Worm (Caenorhabditis elegans) whole organism, young adult: ENCODE results near the gene B0222.11.

Experiments used
- B0019.2 ChIP-seq: fragments of 200-800 bp; sonication (Bioruptor generic); conservative IDR thresholded peaks from 2 replicates; pipeline ENCODE4 v1.3.6; 2022; ENCODE audit warnings: missing genetic modification reagents, missing genetic modification characterization, missing compliant biosample characterization
- B0261.1 ChIP-seq: sonication (generic microtip); optimal IDR thresholded peaks from 2 replicates; lab custom pipeline; 2016; ENCODE audit warnings: mild to moderate bottlenecking, missing genetic modification characterization, moderate library complexity, missing compliant biosample characterization
- C06A6.2 ChIP-seq: fragments of 200-800 bp; sonication (Bioruptor generic); conservative IDR thresholded peaks from 2 replicates; pipeline ENCODE4 v1.3.6; 2022; ENCODE audit warnings: missing genetic modification characterization, missing compliant biosample characterization
- F49E8.2 ChIP-seq: sonication (generic microtip); optimal IDR thresholded peaks from 3 replicates; lab custom pipeline; 2017; ENCODE audit warnings: missing genetic modification characterization, mild to moderate bottlenecking, missing compliant biosample characterization, antibody characterized with exemption, moderate library complexity; ENCODE audit not compliant: insufficient read depth
- F55B11.4 ChIP-seq: sonication (generic microtip); optimal IDR thresholded peaks from 2 replicates; lab custom pipeline; 2016; ENCODE audit warnings: missing compliant biosample characterization, missing genetic modification characterization, borderline replicate concordance; ENCODE audit not compliant: insufficient read depth
- F57C9.4 ChIP-seq: sonication (generic microtip); optimal IDR thresholded peaks from 2 replicates; lab custom pipeline; 2017; ENCODE audit warnings: mild to moderate bottlenecking, missing genetic modification characterization, missing compliant biosample characterization
- Y56A3A.18 ChIP-seq: fragments of 200-800 bp; sonication (Bioruptor generic); IDR thresholded peaks from 2 replicates; pipeline ENCODE4 v1.3.6; 2022; ENCODE audit warnings: missing genetic modification reagents, missing genetic modification characterization, missing compliant biosample characterization
- Y67H2A.10 ChIP-seq: fragments of 200-800 bp; sonication (Bioruptor generic); conservative IDR thresholded peaks from 2 replicates; pipeline ENCODE4 v1.3.6; 2022; ENCODE audit warnings: missing genetic modification reagents, missing genetic modification characterization, missing compliant biosample characterization
- Y79H2A.3 ChIP-seq: fragments of 200-800 bp; sonication (Bioruptor generic); conservative IDR thresholded peaks from 2 replicates; pipeline ENCODE4 v1.3.6; 2022; ENCODE audit warnings: missing genetic modification reagents, missing genetic modification characterization, missing compliant biosample characterization
- Y95B8A.8 ChIP-seq: fragments of 200-800 bp; sonication (Bioruptor generic); IDR thresholded peaks from 2 replicates; pipeline ENCODE4 v1.3.6; 2022; ENCODE audit warnings: missing genetic modification reagents, missing genetic modification characterization, missing compliant biosample characterization
- ZK185.1 ChIP-seq: sonication (generic microtip); optimal IDR thresholded peaks from 2 replicates; lab custom pipeline; 2016; ENCODE audit warnings: mild to moderate bottlenecking, missing genetic modification characterization, missing compliant biosample characterization; ENCODE audit not compliant: poor library complexity, severe bottlenecking
- ama-1 ChIP-seq, 3 experiments: fragments of 150-350 bp in 1 of 3; sonication (generic microtip) in 2 of 3; optimal IDR thresholded peaks; 2 replicates each; lab custom pipeline; 2014 to 2018; ENCODE audit warnings: missing biosample characterization in 2 of 3, missing genetic modification characterization in 2 of 3, missing genetic modification reagents in 2 of 3
- aptf-2 ChIP-seq: fragments of 200-800 bp; sonication (Bioruptor generic); conservative IDR thresholded peaks from 2 replicates; pipeline ENCODE4 v1.3.6; 2022; ENCODE audit warnings: missing genetic modification reagents, missing genetic modification characterization, missing compliant biosample characterization
- athp-1 ChIP-seq: sonication (generic microtip); optimal IDR thresholded peaks from 2 replicates; lab custom pipeline; 2017; ENCODE audit warnings: mild to moderate bottlenecking, missing genetic modification characterization, missing compliant biosample characterization
- attf-6 ChIP-seq: fragments of 200-800 bp; sonication (Bioruptor generic); IDR thresholded peaks from 2 replicates; pipeline ENCODE4 v1.3.6; 2022; ENCODE audit warnings: missing genetic modification reagents, missing genetic modification characterization, missing compliant biosample characterization
- cebp-1 ChIP-seq, 2 experiments: fragments of 200-800 bp in 1 of 2; sonication (Bioruptor generic) in 1 of 2; sonication (generic microtip) in 1 of 2; IDR thresholded peaks in 1 of 2; optimal IDR thresholded peaks in 1 of 2; 2 replicates each; pipeline versions ENCODE4 v1.3.6 to Lab custom; 2017 to 2022; ENCODE audit warnings: missing compliant biosample characterization in 2 of 2, missing genetic modification characterization in 2 of 2, mild to moderate bottlenecking in 1 of 2, missing genetic modification reagents in 1 of 2, moderate library complexity in 1 of 2
- ceh-40 ChIP-seq: fragments of 200-800 bp; sonication (Bioruptor generic); IDR thresholded peaks from 2 replicates; pipeline ENCODE4 v1.3.6; 2022; ENCODE audit warnings: missing genetic modification characterization, missing compliant biosample characterization
- ceh-79 ChIP-seq: sonication (generic microtip); optimal IDR thresholded peaks from 2 replicates; lab custom pipeline; 2017; ENCODE audit warnings: mild to moderate bottlenecking, missing genetic modification characterization, missing compliant biosample characterization
- die-1 ChIP-seq: sonication (generic microtip); optimal IDR thresholded peaks from 2 replicates; lab custom pipeline; 2016; ENCODE audit warnings: missing genotype, mild to moderate bottlenecking, missing genetic modification characterization, missing compliant biosample characterization
- dox-1 ChIP-seq: fragments of 200-800 bp; sonication (Bioruptor generic); IDR thresholded peaks from 2 replicates; pipeline ENCODE4 v1.3.6; 2022; ENCODE audit warnings: missing genetic modification reagents, missing genetic modification characterization, missing compliant biosample characterization
- hmg-20 ChIP-seq: fragments of 200-800 bp; sonication (Bioruptor generic); IDR thresholded peaks from 2 replicates; pipeline ENCODE4 v1.3.6; 2022; ENCODE audit warnings: missing genetic modification reagents, missing genetic modification characterization, missing compliant biosample characterization
- let-607 ChIP-seq, 2 experiments: fragments of 200-800 bp in 1 of 2; sonication (Bioruptor generic) in 1 of 2; sonication (generic microtip) in 1 of 2; optimal IDR thresholded peaks; 2 replicates each; lab custom pipeline; 2016 to 2018; ENCODE audit warnings: mild to moderate bottlenecking in 2 of 2, missing compliant biosample characterization in 2 of 2, missing genetic modification characterization in 2 of 2, moderate library complexity in 2 of 2, missing genotype in 1 of 2
- lin-35 ChIP-seq, 3 experiments: fragments of 150-350 bp in 2 of 3; sonication (generic microtip) in 1 of 3; optimal IDR thresholded peaks; 2 replicates each; lab custom pipeline; 2014 to 2018; ENCODE audit warnings: missing biosample characterization in 3 of 3, missing genetic modification characterization in 3 of 3, missing genetic modification reagents in 3 of 3
- madf-10 ChIP-seq: sonication (generic microtip); optimal IDR thresholded peaks from 2 replicates; lab custom pipeline; 2016; ENCODE audit warnings: mild to moderate bottlenecking, missing genetic modification characterization, missing compliant biosample characterization
- madf-6 ChIP-seq: fragments of 200-800 bp; sonication (Bioruptor generic); IDR thresholded peaks from 2 replicates; pipeline ENCODE4 v1.3.6; 2022; ENCODE audit warnings: missing genetic modification reagents, missing genetic modification characterization, missing compliant biosample characterization
- nhr-80 ChIP-seq: sonication (generic microtip); optimal IDR thresholded peaks from 2 replicates; lab custom pipeline; 2016; ENCODE audit warnings: missing genetic modification characterization, missing compliant biosample characterization
- pbrm-1 ChIP-seq: fragments of 200-800 bp; sonication (Bioruptor generic); IDR thresholded peaks from 2 replicates; pipeline ENCODE4 v1.3.6; 2022; ENCODE audit warnings: missing genetic modification reagents, missing genetic modification characterization, missing compliant biosample characterization
- rcor-1 ChIP-seq: fragments of 200-800 bp; sonication (Bioruptor generic); IDR thresholded peaks from 2 replicates; pipeline ENCODE4 v1.3.6; 2022; ENCODE audit warnings: missing genetic modification reagents, missing genetic modification characterization, missing compliant biosample characterization
- snpc-1.1 ChIP-seq: sonication (generic microtip); optimal IDR thresholded peaks from 2 replicates; lab custom pipeline; 2017; ENCODE audit warnings: missing genetic modification characterization, mild to moderate bottlenecking, missing compliant biosample characterization, antibody characterized with exemption, moderate library complexity, missing genotype, missing genetic modification reagents; ENCODE audit not compliant: insufficient read depth
- sptf-2 ChIP-seq: fragments of 200-800 bp; sonication (Bioruptor generic); optimal IDR thresholded peaks from 2 replicates; lab custom pipeline; 2018; ENCODE audit warnings: mild to moderate bottlenecking, missing genetic modification characterization, missing compliant biosample characterization
- xnd-1 ChIP-seq: sonication (generic microtip); optimal IDR thresholded peaks from 2 replicates; lab custom pipeline; 2016; ENCODE audit warnings: missing genotype, missing genetic modification reagents, missing genetic modification characterization, missing compliant biosample characterization
- ztf-22 ChIP-seq: fragments of 200-800 bp; sonication (Bioruptor generic); optimal IDR thresholded peaks from 2 replicates; lab custom pipeline; 2018; ENCODE audit warnings: mild to moderate bottlenecking, missing genetic modification characterization, moderate library complexity, missing compliant biosample characterization
- ztf-26 ChIP-seq: sonication (generic microtip); optimal IDR thresholded peaks from 2 replicates; lab custom pipeline; 2017; ENCODE audit warnings: missing genetic modification characterization, missing compliant biosample characterization
- ztf-6 ChIP-seq: fragments of 200-800 bp; sonication (Bioruptor generic); IDR thresholded peaks from 2 replicates; pipeline ENCODE4 v1.3.6; 2022; ENCODE audit warnings: missing genetic modification reagents, missing genetic modification characterization, missing compliant biosample characterization

The B0222.11 gene

ce11 chrV:9156679-9157078, 11.3 kb downstream of the B0222.11 start, which contains the start of gene B0222.15:
TSS of gene B0222.15 (minus strand) at chrV:9156779.
- TF ChIP-seq ZK185.1 (tag; lab: Kevin White, UChicago) (no peak), madf-6 (no peak), madf-10 (no peak), lin-35 (GFP tag; optimal IDR thresholded peaks at IDR 0.05; lab: Kevin White, UChicago) (no peak), F49E8.2 (no peak), ceh-40 (GFP tag; lab: Robert Waterston, UW) (no peak), nhr-80 (tag; lab: Kevin White, UChicago) (no peak), cebp-1 (GFP tag; IDR thresholded peaks at IDR 0.05; lab: Robert Waterston, UW) (no peak), cebp-1 (tag; optimal IDR thresholded peaks at IDR 0.05; lab: Kevin White, UChicago) (no peak), die-1 (tag; lab: Kevin White, UChicago) (no peak), ama-1 (optimal IDR thresholded peaks at IDR 0.05; lab: Kevin White, UChicago) (no peak), ama-1 (GFP tag; optimal IDR thresholded peaks at IDR 0.05; lab: Kevin White, UChicago) (no peak), let-607 (tag; optimal IDR thresholded peaks at IDR 0.05; lab: Kevin White, UChicago) (no peak), attf-6 (GFP tag; lab: Robert Waterston, UW) (no peak), sptf-2 (GFP tag; lab: Kevin White, UChicago) (no peak), Y79H2A.3 (GFP tag; lab: Robert Waterston, UW) (no peak), aptf-2 (GFP tag; lab: Robert Waterston, UW) (no peak), Y67H2A.10 (GFP tag; lab: Robert Waterston, UW) (no peak), hmg-20 (GFP tag; lab: Robert Waterston, UW) (no peak)

- peak; percentile 5 for TF ChIP-seq ztf-26
- TF ChIP-seq Y95B8A.8, result no peak
- TF ChIP-seq, all 124 proteins: peak for 1
These were observed 12.4 kb downstream of the B0222.11 start for ce11 chrV:9155616-9156015.

ce11 chrV:9154772-9155171, 13.2 kb downstream of the B0222.11 start, which contains the start of gene B0222.5:
TSS of gene B0222.5 (minus strand) at chrV:9154872.
- no peak for TF ChIP-seq rcor-1 (GFP tag; lab: Robert Waterston, UW)
- TF ChIP-seq ceh-79 (tag; lab: Kevin White, UChicago), result no peak
- no peak for TF ChIP-seq F57C9.4 (tag; lab: Kevin White, UChicago)
- no peak for TF ChIP-seq ceh-40 (GFP tag; lab: Robert Waterston, UW)
- no peak for TF ChIP-seq ztf-6
- no peak for TF ChIP-seq B0019.2 (GFP tag; lab: Robert Waterston, UW)
- TF ChIP-seq athp-1 (tag; lab: Kevin White, UChicago), result no peak
- no peak for TF ChIP-seq C06A6.2
- no peak for TF ChIP-seq cebp-1 (GFP tag; IDR thresholded peaks at IDR 0.05; lab: Robert Waterston, UW)
- TF ChIP-seq cebp-1 (tag; optimal IDR thresholded peaks at IDR 0.05; lab: Kevin White, UChicago), result no peak
- no peak for TF ChIP-seq pbrm-1 (GFP tag; lab: Robert Waterston, UW)
- TF ChIP-seq ztf-22 (GFP tag; lab: Kevin White, UChicago), result no peak
- TF ChIP-seq Y56A3A.18, result no peak
- no peak for TF ChIP-seq xnd-1
- no peak for TF ChIP-seq dox-1 (GFP tag; lab: Robert Waterston, UW)
- no peak for TF ChIP-seq B0261.1 (tag; lab: Kevin White, UChicago)
- no peak for TF ChIP-seq F55B11.4 (tag; lab: Kevin White, UChicago)
- TF ChIP-seq, all 124 proteins: peak for 0

- no peak for TF ChIP-seq aptf-2 (GFP tag; lab: Robert Waterston, UW)
- TF ChIP-seq snpc-1.1 (tag; lab: Kevin White, UChicago), result no peak
- no peak for TF ChIP-seq attf-6 (GFP tag; lab: Robert Waterston, UW)
These were observed 15.7 kb downstream of the B0222.11 start for ce11 chrV:9152339-9152738.
